Fruit fly (Drosophila melanogaster) S2 (cell line): ENCODE results near the gene CG33946.

Experiments used
- CG8478 ChIP-seq: fragments of >200 bp; optimal IDR thresholded peaks from 2 replicates; lab custom pipeline; 2018
- CTCF ChIP-seq, 2 experiments: fragments of >200 bp; optimal IDR thresholded peaks; 2 replicates each; lab custom pipeline; 2018

- no peak for TF ChIP-seq CTCF (optimal IDR thresholded peaks at IDR 0.05; lab: Kevin White, UChicago)
- no peak for TF ChIP-seq CG8478 (lab: Kevin White, UChicago)
These were observed 3.6 kb upstream of the CG33946 start for dm6 chr3L:6216787-6217078.
